Worm (Caenorhabditis elegans): ENCODE data around the gene lon-1.

Gene lon-1

ce11 chrIII:5474176-5474575, at the start of gene lon-1:
TSS of gene lon-1 (plus strand) at chrIII:5474476.
- no peak for TF ChIP-seq ztf-26 (tag; optimal IDR thresholded peaks at IDR 0.05)
- no peak for TF ChIP-seq snpc-3.4 (tag; optimal IDR thresholded peaks at IDR 0.05)
- no peak for TF ChIP-seq K11D2.4 (GFP tag; IDR thresholded peaks at IDR 0.05)
- no peak for TF ChIP-seq bed-1 (GFP tag; IDR thresholded peaks at IDR 0.05)
- no peak for TF ChIP-seq Y56A3A.18 (GFP tag; IDR thresholded peaks at IDR 0.05)
- no peak for TF ChIP-seq dpl-1 (GFP tag; optimal IDR thresholded peaks at IDR 0.05)
- TF ChIP-seq F37B4.10 (GFP tag; IDR thresholded peaks at IDR 0.05): no peak
- TF ChIP-seq hlh-26 (GFP tag; conservative IDR thresholded peaks at IDR 0.05): no peak
- no peak for TF ChIP-seq hlh-12 (tag; optimal IDR thresholded peaks at IDR 0.05)
- TF ChIP-seq ceh-79 (tag; optimal IDR thresholded peaks at IDR 0.05): no peak

- TF ChIP-seq let-607 (tag; optimal IDR thresholded peaks at IDR 0.05): peak; percentile 48 to 77
- TF ChIP-seq nhr-80 (tag; optimal IDR thresholded peaks at IDR 0.05): peak; percentile 47
- TF ChIP-seq T07F8.4 (tag; optimal IDR thresholded peaks at IDR 0.05): no peak
- no peak for TF ChIP-seq madf-6 (GFP tag; IDR thresholded peaks at IDR 0.05)
Observed at ce11 chrIII:5427096-5427495, 47.2 kb upstream of the lon-1 start.

- TF ChIP-seq T26A5.8 (tag; optimal IDR thresholded peaks at IDR 0.05) (no peak), F39B2.1 (GFP tag; IDR thresholded peaks at IDR 0.05) (no peak), K12H6.12 (tag; optimal IDR thresholded peaks at IDR 0.05) (no peak), zfh-2 (GFP tag; conservative IDR thresholded peaks at IDR 0.05) (no peak), ceh-58 (GFP tag; IDR thresholded peaks at IDR 0.05) (no peak), attf-6 (GFP tag; IDR thresholded peaks at IDR 0.05) (no peak), fkh-3 (tag; optimal IDR thresholded peaks at IDR 0.05) (no peak), B0019.2 (GFP tag; conservative IDR thresholded peaks at IDR 0.05) (no peak), ztf-22 (GFP tag; optimal IDR thresholded peaks at IDR 0.05) (no peak), atf-7 (tag; optimal IDR thresholded peaks at IDR 0.05) (no peak), F55B11.4 (tag; optimal IDR thresholded peaks at IDR 0.05; ENCODE audit: borderline replicate concordance, insufficient read depth) (no peak), Y56A3A.18 (GFP tag; IDR thresholded peaks at IDR 0.05) (no peak), athp-1 (tag; optimal IDR thresholded peaks at IDR 0.05) (no peak), Y95B8A.8 (GFP tag; IDR thresholded peaks at IDR 0.05) (no peak), mes-4 (tag; optimal IDR thresholded peaks at IDR 0.05) (no peak)
Observed at ce11 chrIII:5436306-5436705, 38.0 kb upstream of the lon-1 start.

ce11 chrIII:5438064-5438463, 36.2 kb upstream of the lon-1 start:
- TF ChIP-seq nhr-80 (tag; optimal IDR thresholded peaks at IDR 0.05): peak; percentile 67
- TF ChIP-seq ztf-3 (GFP tag; optimal IDR thresholded peaks at IDR 0.05): no peak
- no peak for TF ChIP-seq pha-4 (tag; optimal IDR thresholded peaks at IDR 0.05)
- no peak for TF ChIP-seq ceh-27 (GFP tag; optimal IDR thresholded peaks at IDR 0.05)
- 0 out of 2 replicates have a peak, but pooled peaks have one; percentile 4 for TF ChIP-seq ztf-28 (GFP tag; IDR thresholded peaks at IDR 0.05)

- TF ChIP-seq ztf-3 (GFP tag; optimal IDR thresholded peaks at IDR 0.05): no peak
- no peak for TF ChIP-seq F52B5.7 (tag; optimal IDR thresholded peaks at IDR 0.05)
- no peak for TF ChIP-seq chd-7 (tag; optimal IDR thresholded peaks at IDR 0.05)
- TF ChIP-seq tbx-9 (tag; optimal IDR thresholded peaks at IDR 0.05; ENCODE audit: borderline replicate concordance): no peak
- no peak for TF ChIP-seq egl-18 (GFP tag; IDR thresholded peaks at IDR 0.05)
- TF ChIP-seq Y79H2A.3 (GFP tag; conservative IDR thresholded peaks at IDR 0.05): no peak
- TF ChIP-seq mes-4 (tag; optimal IDR thresholded peaks at IDR 0.05): no peak
- TF ChIP-seq lag-1 (GFP tag; IDR thresholded peaks at IDR 0.05): no peak
- TF ChIP-seq ztf-26 (tag; optimal IDR thresholded peaks at IDR 0.05): no peak
- TF ChIP-seq pbrm-1 (GFP tag; IDR thresholded peaks at IDR 0.05): no peak
- TF ChIP-seq F57C9.4 (tag; optimal IDR thresholded peaks at IDR 0.05): no peak
- TF ChIP-seq egrh-3 (GFP tag; IDR thresholded peaks at IDR 0.05): no peak
- no peak for TF ChIP-seq F10E7.11 (tag; optimal IDR thresholded peaks at IDR 0.05)
- TF ChIP-seq T07F8.4 (tag; optimal IDR thresholded peaks at IDR 0.05): no peak
- no peak for TF ChIP-seq ztf-6 (GFP tag; IDR thresholded peaks at IDR 0.05)
- TF ChIP-seq ets-4 (GFP tag; optimal IDR thresholded peaks at IDR 0.05): no peak
Observed at ce11 chrIII:5440540-5440939, 33.7 kb upstream of the lon-1 start, which contains the start of gene W03A5.6. TSS of gene W03A5.6 (minus strand) at chrIII:5440640.

Data from whole organism, young adult.